Fruit fly (Drosophila melanogaster) whole organism, embryonic: ENCODE results near the gene CG32633.
A peak's percentile ranks its signal among the peaks of the same experiment; 100 is the strongest.

Source experiments
- Abd-B ChIP-seq: fragments of 200-800 bp; sonication (Bioruptor generic); optimal IDR thresholded peaks from 2 replicates; lab custom pipeline; 2018; ENCODE audit warnings: missing biosample characterization, mild to moderate bottlenecking, missing genetic modification characterization, moderate library complexity
- Blimp-1 ChIP-seq: fragments of 200-800 bp; sonication (Bioruptor generic); optimal IDR thresholded peaks from 3 replicates; lab custom pipeline; 2018; ENCODE audit warnings: missing biosample characterization, missing genetic modification characterization, mild to moderate bottlenecking, moderate library complexity, missing genetic modification reagents
- CG10274 ChIP-seq: fragments of 200-800 bp; sonication (Bioruptor generic); optimal IDR thresholded peaks from 3 replicates; lab custom pipeline; 2017; ENCODE audit warnings: missing biosample characterization, mild to moderate bottlenecking, missing genetic modification characterization
- CG10321 ChIP-seq: fragments of 200-800 bp; sonication (Bioruptor generic); IDR thresholded peaks from 2 replicates; pipeline ENCODE4 v1.3.6; 2022; ENCODE audit warnings: missing biosample characterization, missing genetic modification characterization
- CG10462 ChIP-seq: fragments of 200-800 bp; sonication (Bioruptor generic); optimal IDR thresholded peaks from 2 replicates; lab custom pipeline; 2016; ENCODE audit warnings: missing biosample characterization, missing genetic modification characterization
- CG11093 ChIP-seq: fragments of 200-800 bp; sonication (Bioruptor generic); IDR thresholded peaks from 3 replicates; pipeline ENCODE4 v1.3.6; 2022; ENCODE audit warnings: missing biosample characterization, missing genetic modification characterization
- CG11696 ChIP-seq: fragments of 200-800 bp; sonication (Bioruptor generic); IDR thresholded peaks from 2 replicates; pipeline ENCODE4 v1.3.6; 2022; ENCODE audit warnings: missing biosample characterization, missing genetic modification characterization
- CG13123 ChIP-seq: fragments of 200-800 bp; sonication (Bioruptor generic); optimal IDR thresholded peaks from 2 replicates; lab custom pipeline; 2016; ENCODE audit warnings: missing biosample characterization, missing genetic modification characterization
- CG13287 ChIP-seq: fragments of 200-800 bp; sonication (Bioruptor generic); IDR thresholded peaks from 2 replicates; pipeline ENCODE4 v1.3.6; 2022; ENCODE audit warnings: missing biosample characterization, missing genetic modification characterization; ENCODE audit not compliant: partially characterized antibody
- CG13424 ChIP-seq: fragments of 200-800 bp; sonication (Bioruptor generic); optimal IDR thresholded peaks from 2 replicates; lab custom pipeline; 2019; ENCODE audit warnings: missing biosample characterization, mild to moderate bottlenecking, missing genetic modification characterization, moderate library complexity
- CG13775 ChIP-seq: fragments of 200-800 bp; sonication (Bioruptor generic); optimal IDR thresholded peaks from 3 replicates; lab custom pipeline; 2017; ENCODE audit warnings: missing biosample characterization, mild to moderate bottlenecking, missing genetic modification characterization
- CG14441 ChIP-seq: fragments of 200-800 bp; sonication (Bioruptor generic); IDR thresholded peaks from 2 replicates; pipeline ENCODE4 v1.3.6; 2022; ENCODE audit warnings: missing biosample characterization, missing genetic modification characterization
- CG15011 ChIP-seq: fragments of 200-800 bp; sonication (Bioruptor generic); optimal IDR thresholded peaks from 3 replicates; lab custom pipeline; 2018; ENCODE audit warnings: missing biosample characterization, mild to moderate bottlenecking, missing genetic modification characterization
- CG16863 ChIP-seq: fragments of 200-800 bp; sonication (Bioruptor generic); optimal IDR thresholded peaks from 3 replicates; lab custom pipeline; 2016; ENCODE audit warnings: missing biosample characterization, missing genetic modification characterization
- CG18011 ChIP-seq: fragments of 200-800 bp; sonication (Bioruptor generic); optimal IDR thresholded peaks from 2 replicates; lab custom pipeline; 2017; ENCODE audit warnings: missing biosample characterization, missing genetic modification characterization, mild to moderate bottlenecking, moderate library complexity, missing genotype
- CG18262 ChIP-seq: fragments of 200-800 bp; optimal IDR thresholded peaks from 3 replicates; lab custom pipeline; 2019; ENCODE audit warnings: missing biosample characterization, mild to moderate bottlenecking, missing genetic modification characterization, moderate library complexity
- CG18599 ChIP-seq: fragments of 200-800 bp; sonication (Bioruptor generic); optimal IDR thresholded peaks from 3 replicates; lab custom pipeline; 2017; ENCODE audit warnings: missing biosample characterization, missing genetic modification characterization, mild to moderate bottlenecking, moderate library complexity, missing genetic modification reagents
- CG32767 ChIP-seq: fragments of 200-800 bp; sonication (Bioruptor generic); IDR thresholded peaks from 2 replicates; pipeline ENCODE4 v1.3.6; 2022; ENCODE audit warnings: missing biosample characterization, missing genetic modification characterization
- CG4617 ChIP-seq: fragments of 200-800 bp; sonication (Bioruptor generic); optimal IDR thresholded peaks from 3 replicates; lab custom pipeline; 2016; ENCODE audit warnings: missing biosample characterization, missing genetic modification characterization, borderline replicate concordance
- CG7357 ChIP-seq: fragments of 200-800 bp; sonication (Bioruptor generic); IDR thresholded peaks from 3 replicates; pipeline ENCODE4 v1.3.6; 2022; ENCODE audit warnings: missing biosample characterization, missing genetic modification characterization
- CG9876 ChIP-seq: fragments of 200-800 bp; sonication (Bioruptor generic); optimal IDR thresholded peaks from 2 replicates; lab custom pipeline; 2016; ENCODE audit warnings: missing biosample characterization, missing genetic modification characterization
- CkIIα-i1 ChIP-seq: fragments of 200-800 bp; sonication (Bioruptor generic); IDR thresholded peaks from 2 replicates; pipeline ENCODE4 v1.3.6; 2022; ENCODE audit warnings: missing biosample characterization, missing genetic modification characterization
- D ChIP-seq, 2 experiments: fragments of 200-800 bp in 1 of 2; fragments of >200 bp in 1 of 2; sonication (Bioruptor generic) in 1 of 2; optimal IDR thresholded peaks; 2 replicates in 1 of 2; 3 replicates in 1 of 2; lab custom pipeline; 2017; ENCODE audit warnings: mild to moderate bottlenecking in 1 of 2, missing biosample characterization in 1 of 2, missing genetic modification characterization in 1 of 2, missing genetic modification reagents in 1 of 2
- E2f2 ChIP-seq: fragments of 200-800 bp; sonication (Bioruptor generic); IDR thresholded peaks from 2 replicates; pipeline ENCODE4 v1.3.6; 2022; ENCODE audit warnings: missing biosample characterization, missing genetic modification characterization
- Gsc ChIP-seq: fragments of 200-800 bp; sonication (Bioruptor generic); IDR thresholded peaks from 2 replicates; pipeline ENCODE4 v1.3.6; 2022; ENCODE audit warnings: missing biosample characterization, missing genetic modification characterization
- HLH4C ChIP-seq: fragments of 200-800 bp; sonication (Bioruptor generic); IDR thresholded peaks from 3 replicates; pipeline ENCODE4 v1.3.6; 2022; ENCODE audit warnings: missing biosample characterization, missing genetic modification characterization; ENCODE audit not compliant: partially characterized antibody
- Hand ChIP-seq: fragments of 200-800 bp; sonication (Bioruptor generic); optimal IDR thresholded peaks from 2 replicates; lab custom pipeline; 2017; ENCODE audit warnings: mild to moderate bottlenecking, missing biosample characterization, missing genetic modification reagents, missing genetic modification characterization
- Hmr ChIP-seq: fragments of 200-800 bp; sonication (Bioruptor generic); optimal IDR thresholded peaks from 3 replicates; lab custom pipeline; 2017; ENCODE audit warnings: mild to moderate bottlenecking, missing biosample characterization, missing genetic modification reagents, missing genetic modification characterization
- NK7.1 ChIP-seq: fragments of 200-800 bp; sonication (Bioruptor generic); optimal IDR thresholded peaks from 3 replicates; lab custom pipeline; 2016; ENCODE audit warnings: missing biosample characterization, missing genetic modification characterization
- Oli ChIP-seq: fragments of 200-800 bp; sonication (Bioruptor generic); optimal IDR thresholded peaks from 2 replicates; lab custom pipeline; 2018; ENCODE audit warnings: missing biosample characterization, mild to moderate bottlenecking, missing genetic modification characterization, moderate library complexity
- Sry-δ ChIP-seq: fragments of 200-800 bp; sonication (Bioruptor generic); optimal IDR thresholded peaks from 2 replicates; lab custom pipeline; 2016; ENCODE audit warnings: missing biosample characterization, missing genetic modification characterization
- Tbp ChIP-seq: fragments of >200 bp; optimal IDR thresholded peaks from 2 replicates; lab custom pipeline; 2018; ENCODE audit warnings: missing biosample characterization, missing genetic modification characterization
- Trl ChIP-seq, 3 experiments: fragments of >200 bp in 2 of 3; fragments of 200-800 bp in 1 of 3; sonication (Bioruptor generic) in 1 of 3; optimal IDR thresholded peaks; 2 replicates in 1 of 3; 3 replicates in 2 of 3; lab custom pipeline; 2016 to 2017; ENCODE audit warnings: missing biosample characterization in 1 of 3, missing genetic modification characterization in 1 of 3
- abd-A ChIP-seq: fragments of 200-800 bp; sonication (Bioruptor generic); optimal IDR thresholded peaks from 3 replicates; lab custom pipeline; 2019; ENCODE audit warnings: missing biosample characterization, mild to moderate bottlenecking, missing genetic modification characterization, moderate library complexity
- ato ChIP-seq: fragments of 200-800 bp; sonication (Bioruptor generic); IDR thresholded peaks from 2 replicates; pipeline ENCODE4 v1.3.6; 2022; ENCODE audit warnings: missing biosample characterization, missing genetic modification characterization; ENCODE audit not compliant: partially characterized antibody
- bab2 ChIP-seq: fragments of 200-800 bp; sonication (Bioruptor generic); optimal IDR thresholded peaks from 2 replicates; lab custom pipeline; 2016; ENCODE audit warnings: missing biosample characterization, missing genetic modification characterization
- cato ChIP-seq: fragments of 200-800 bp; sonication (Bioruptor generic); optimal IDR thresholded peaks from 2 replicates; lab custom pipeline; 2016; ENCODE audit warnings: missing biosample characterization, missing genetic modification characterization, borderline replicate concordance
- chn ChIP-seq: fragments of 200-800 bp; sonication (Bioruptor generic); optimal IDR thresholded peaks from 2 replicates; lab custom pipeline; 2016; ENCODE audit warnings: missing biosample characterization, missing genetic modification characterization
- crp ChIP-seq, 2 experiments: fragments of 200-800 bp; sonication (Bioruptor generic); optimal IDR thresholded peaks; 2 replicates in 1 of 2; 3 replicates in 1 of 2; lab custom pipeline; 2017; ENCODE audit warnings: missing biosample characterization in 2 of 2, missing genetic modification characterization in 2 of 2, mild to moderate bottlenecking in 1 of 2, moderate library complexity in 1 of 2
- cwo ChIP-seq: fragments of 200-800 bp; sonication (Bioruptor generic); optimal IDR thresholded peaks from 3 replicates; lab custom pipeline; 2017; ENCODE audit warnings: missing biosample characterization, missing genetic modification characterization, mild to moderate bottlenecking, moderate library complexity, missing genetic modification reagents
- dpn ChIP-seq, 2 experiments: fragments of 200-800 bp; sonication (Bioruptor generic); optimal IDR thresholded peaks; 3 replicates each; lab custom pipeline; 2016; ENCODE audit warnings: missing biosample characterization in 2 of 2, missing genetic modification characterization in 2 of 2
- fu2 ChIP-seq: fragments of 200-800 bp; sonication (Bioruptor generic); optimal IDR thresholded peaks from 2 replicates; lab custom pipeline; 2016; ENCODE audit warnings: missing biosample characterization, missing genetic modification characterization
- gem ChIP-seq: fragments of 200-800 bp; sonication (Bioruptor generic); optimal IDR thresholded peaks from 2 replicates; lab custom pipeline; 2019; ENCODE audit warnings: missing biosample characterization, mild to moderate bottlenecking, missing genetic modification characterization, moderate library complexity
- jumu ChIP-seq: fragments of 200-800 bp; sonication (Bioruptor generic); optimal IDR thresholded peaks from 3 replicates; lab custom pipeline; 2016; ENCODE audit warnings: missing biosample characterization, missing genetic modification characterization
- lmd ChIP-seq: fragments of 200-800 bp; sonication (Bioruptor generic); IDR thresholded peaks from 2 replicates; pipeline ENCODE4 v1.3.6; 2022; ENCODE audit warnings: missing biosample characterization, missing genetic modification characterization
- slou ChIP-seq: fragments of 200-800 bp; sonication (Bioruptor generic); optimal IDR thresholded peaks from 3 replicates; lab custom pipeline; 2016; ENCODE audit warnings: missing biosample characterization, missing genetic modification characterization
- sug ChIP-seq: fragments of 200-800 bp; optimal IDR thresholded peaks from 2 replicates; lab custom pipeline; 2019; ENCODE audit warnings: missing biosample characterization, mild to moderate bottlenecking, missing genetic modification characterization, moderate library complexity
- wdn ChIP-seq: fragments of 200-800 bp; sonication (Bioruptor generic); IDR thresholded peaks from 2 replicates; pipeline ENCODE4 v1.3.6; 2022; ENCODE audit warnings: missing biosample characterization, missing genetic modification characterization
- wek ChIP-seq: fragments of 200-800 bp; sonication (Bioruptor generic); optimal IDR thresholded peaks from 3 replicates; lab custom pipeline; 2018; ENCODE audit warnings: missing biosample characterization, mild to moderate bottlenecking, missing genetic modification characterization, moderate library complexity

Gene CG32633

DNA sequence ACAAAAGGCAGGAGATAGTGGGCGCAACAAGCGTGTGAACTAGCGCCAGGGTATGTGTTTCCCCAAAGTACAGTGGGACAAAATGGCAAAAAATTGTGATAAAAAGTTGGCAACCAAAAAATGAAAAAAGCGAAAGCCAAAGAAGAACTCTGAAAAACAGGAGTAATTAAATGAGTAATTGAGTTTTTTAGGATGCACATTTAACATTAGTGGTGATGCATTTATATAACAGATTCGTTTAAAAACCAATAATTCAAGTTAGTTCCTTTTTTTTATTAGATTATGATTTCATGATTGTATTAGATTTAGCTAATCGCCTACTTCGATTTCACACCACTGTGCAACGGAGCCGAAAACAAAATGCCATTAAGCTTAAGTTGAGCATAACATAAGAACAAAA lies 10.9 kb downstream of the CG32633 start (continued):
- peak; percentile 45 for TF ChIP-seq jumu
- peak; percentile 4 for TF ChIP-seq CG9876 (GFP tag; lab: Kevin White, UChicago)
- no peak for TF ChIP-seq wek
- TF ChIP-seq Tbp (GFP tag; lab: Kevin White, UChicago): no peak
- no peak for TF ChIP-seq CG10321 (GFP tag; lab: Robert Waterston, UW)
- TF ChIP-seq Hmr: peak; percentile 49
- TF ChIP-seq Oli (tag; lab: Kevin White, UChicago): peak; percentile 77
- no peak for TF ChIP-seq abd-A (tag; lab: Kevin White, UChicago)
- no peak for TF ChIP-seq D (optimal IDR thresholded peaks at IDR 0.05; lab: Kevin White, UChicago)
- peak; percentile 71 for TF ChIP-seq D (GFP tag; optimal IDR thresholded peaks at IDR 0.05; lab: Kevin White, UChicago)
- TF ChIP-seq sug (tag; lab: Kevin White, UChicago): no peak
- no peak for TF ChIP-seq wdn (GFP tag; lab: Robert Waterston, UW)
- TF ChIP-seq cwo (GFP tag; lab: Kevin White, UChicago): peak; percentile 24
- no peak for TF ChIP-seq CG10462 (GFP tag; lab: Kevin White, UChicago)
- TF ChIP-seq CG11093 (GFP tag; lab: Robert Waterston, UW): no peak
- TF ChIP-seq Gsc: no peak
- peak; percentile 73 for TF ChIP-seq Blimp-1 (GFP tag; lab: Kevin White, UChicago)
- TF ChIP-seq fu2 (GFP tag; lab: Kevin White, UChicago): peak; percentile 13
- peak; percentile 20 for TF ChIP-seq CG13775 (GFP tag; lab: Kevin White, UChicago)
- no peak for TF ChIP-seq slou
- no peak for TF ChIP-seq CG10274 (GFP tag; lab: Kevin White, UChicago)
- no peak for TF ChIP-seq CkIIα-i1 (GFP tag; lab: Robert Waterston, UW)
- TF ChIP-seq gem (tag; lab: Kevin White, UChicago): peak; percentile 83
- TF ChIP-seq CG11696 (GFP tag; lab: Robert Waterston, UW): 0 out of 2 replicates have a peak, but pooled peaks have one; percentile 12
- TF ChIP-seq Hand (GFP tag; lab: Kevin White, UChicago): peak; percentile 21
- no peak for TF ChIP-seq ato (GFP tag; lab: Robert Waterston, UW)
- no peak for TF ChIP-seq Trl (optimal IDR thresholded peaks at IDR 0.05; lab: Kevin White, UChicago)
- TF ChIP-seq Trl (GFP tag; optimal IDR thresholded peaks at IDR 0.05; lab: Kevin White, UChicago): peak; percentile 54
- no peak for TF ChIP-seq NK7.1
- peak; percentile 55 for TF ChIP-seq CG13424
- TF ChIP-seq dpn (GFP tag; optimal IDR thresholded peaks at IDR 0.05; lab: Kevin White, UChicago): peak; percentile 58 to 60
- no peak for TF ChIP-seq CG13287
- TF ChIP-seq CG32767 (GFP tag; lab: Robert Waterston, UW): 0 out of 2 replicates have a peak, but pooled peaks have one; percentile 29
- TF ChIP-seq CG16863: peak; percentile 51
- TF ChIP-seq CG14441 (GFP tag; lab: Robert Waterston, UW): peak; percentile 47
- no peak for TF ChIP-seq E2f2 (GFP tag; lab: Robert Waterston, UW)
- TF ChIP-seq CG18262 (tag; lab: Kevin White, UChicago): peak; percentile 74
- TF ChIP-seq chn: peak; percentile 59
- TF ChIP-seq crp (GFP tag; optimal IDR thresholded peaks at IDR 0.05; lab: Kevin White, UChicago): no peak
- no peak for TF ChIP-seq HLH4C (GFP tag; lab: Robert Waterston, UW)
- peak; percentile 53 for TF ChIP-seq CG18599 (GFP tag; lab: Kevin White, UChicago)
- peak; percentile 43 for TF ChIP-seq Abd-B
- peak; percentile 22 for TF ChIP-seq CG15011 (GFP tag; lab: Kevin White, UChicago)
- TF ChIP-seq cato (GFP tag; lab: Kevin White, UChicago): no peak
- no peak for TF ChIP-seq CG18011 (GFP tag; lab: Kevin White, UChicago)
- TF ChIP-seq CG13123 (GFP tag; lab: Kevin White, UChicago): no peak
- TF ChIP-seq lmd (GFP tag; lab: Robert Waterston, UW): peak; percentile 54
- peak; percentile 47; the same call in 1 of the 3 replicates for TF ChIP-seq CG7357 (GFP tag; lab: Robert Waterston, UW)
- peak; percentile 49 for TF ChIP-seq bab2
- no peak for TF ChIP-seq CG4617 (GFP tag; lab: Kevin White, UChicago)
- TF ChIP-seq Sry-δ: peak; percentile 6
